Fruit fly (Drosophila melanogaster) whole organism, embryonic: ENCODE data around the gene CG45546.

ENCODE experiments used
- Atf-2 ChIP-seq: fragments of 200-800 bp; sonication (Bioruptor generic); optimal IDR thresholded peaks from 2 replicates; lab custom pipeline; 2016; ENCODE audit warnings: missing biosample characterization, missing genetic modification characterization
- B-H2 ChIP-seq: fragments of 200-800 bp; sonication (Bioruptor generic); optimal IDR thresholded peaks from 2 replicates; lab custom pipeline; 2018; ENCODE audit warnings: missing biosample characterization, mild to moderate bottlenecking, missing genetic modification characterization
- Bdp1 ChIP-seq: fragments of 200-800 bp; sonication (Bioruptor generic); optimal IDR thresholded peaks from 3 replicates; lab custom pipeline; 2016; ENCODE audit warnings: missing biosample characterization, missing genetic modification characterization
- CG11456 ChIP-seq: fragments of 200-800 bp; sonication (Bioruptor generic); IDR thresholded peaks from 3 replicates; pipeline ENCODE4 v1.3.6; 2022; ENCODE audit warnings: missing biosample characterization, missing genetic modification characterization
- CG11560 ChIP-seq: fragments of 200-800 bp; sonication (Bioruptor generic); IDR thresholded peaks from 3 replicates; pipeline ENCODE4 v1.3.6; 2022; ENCODE audit warnings: missing biosample characterization, missing genetic modification characterization
- CG11695 ChIP-seq: fragments of 200-800 bp; sonication (Bioruptor generic); IDR thresholded peaks from 3 replicates; pipeline ENCODE4 v1.3.6; 2022; ENCODE audit warnings: missing biosample characterization, missing genetic modification characterization
- CG12155 ChIP-seq: fragments of 200-800 bp; sonication (Bioruptor generic); optimal IDR thresholded peaks from 3 replicates; lab custom pipeline; 2016; ENCODE audit warnings: missing biosample characterization, missing genetic modification characterization
- CG12219 ChIP-seq: fragments of 200-800 bp; sonication (Bioruptor generic); optimal IDR thresholded peaks from 3 replicates; lab custom pipeline; 2018; ENCODE audit warnings: missing biosample characterization, mild to moderate bottlenecking, missing genetic modification characterization
- CG12769 ChIP-seq: fragments of 200-800 bp; sonication (Bioruptor generic); optimal IDR thresholded peaks from 2 replicates; lab custom pipeline; 2019; ENCODE audit warnings: missing biosample characterization, mild to moderate bottlenecking, missing genetic modification characterization, moderate library complexity
- CG1602 ChIP-seq: fragments of 200-800 bp; sonication (Bioruptor generic); optimal IDR thresholded peaks from 3 replicates; lab custom pipeline; 2016; ENCODE audit warnings: missing biosample characterization, missing genetic modification characterization
- CG17612 ChIP-seq: fragments of 200-800 bp; sonication (Bioruptor generic); IDR thresholded peaks from 2 replicates; pipeline ENCODE4 v1.3.6; 2022; ENCODE audit warnings: missing biosample characterization, missing genetic modification characterization
- CG1792 ChIP-seq: fragments of 200-800 bp; sonication (Bioruptor generic); optimal IDR thresholded peaks from 2 replicates; lab custom pipeline; 2016; ENCODE audit warnings: missing biosample characterization, missing genetic modification characterization
- CG18262 ChIP-seq: fragments of 200-800 bp; optimal IDR thresholded peaks from 3 replicates; lab custom pipeline; 2019; ENCODE audit warnings: missing biosample characterization, mild to moderate bottlenecking, missing genetic modification characterization, moderate library complexity
- CG2199 ChIP-seq: fragments of 200-800 bp; sonication (Bioruptor generic); IDR thresholded peaks from 3 replicates; pipeline ENCODE4 v1.3.6; 2022; ENCODE audit warnings: missing biosample characterization, missing genetic modification characterization
- CG4730 ChIP-seq: fragments of 200-800 bp; sonication (Bioruptor generic); IDR thresholded peaks from 2 replicates; pipeline ENCODE4 v1.3.6; 2022; ENCODE audit warnings: missing biosample characterization, missing genetic modification characterization
- CG5245 ChIP-seq: fragments of 200-800 bp; sonication (Bioruptor generic); optimal IDR thresholded peaks from 3 replicates; lab custom pipeline; 2016; ENCODE audit warnings: missing biosample characterization, missing genetic modification characterization
- CG6272 ChIP-seq: fragments of 200-800 bp; sonication (Bioruptor generic); IDR thresholded peaks from 2 replicates; pipeline ENCODE4 v1.3.6; 2022; ENCODE audit warnings: missing biosample characterization, missing genetic modification characterization
- CG7271 ChIP-seq: fragments of 200-800 bp; sonication (Bioruptor generic); optimal IDR thresholded peaks from 2 replicates; lab custom pipeline; 2018; ENCODE audit warnings: missing biosample characterization, mild to moderate bottlenecking, missing genetic modification characterization, moderate library complexity
- CG7357 ChIP-seq: fragments of 200-800 bp; sonication (Bioruptor generic); IDR thresholded peaks from 3 replicates; pipeline ENCODE4 v1.3.6; 2022; ENCODE audit warnings: missing biosample characterization, missing genetic modification characterization
- CG7745 ChIP-seq: fragments of 200-800 bp; sonication (Bioruptor generic); optimal IDR thresholded peaks from 2 replicates; lab custom pipeline; 2018; ENCODE audit warnings: missing biosample characterization, mild to moderate bottlenecking, missing genetic modification characterization, moderate library complexity
- CG9932 ChIP-seq: fragments of 200-800 bp; sonication (Bioruptor generic); IDR thresholded peaks from 2 replicates; pipeline ENCODE4 v1.3.6; 2022; ENCODE audit warnings: missing biosample characterization, missing genetic modification characterization
- CTCF ChIP-seq: fragments of 200-800 bp; sonication (Bioruptor generic); optimal IDR thresholded peaks from 2 replicates; lab custom pipeline; 2017; ENCODE audit warnings: missing biosample characterization, mild to moderate bottlenecking, missing genetic modification characterization, moderate library complexity
- Dip2 ChIP-seq: fragments of 200-800 bp; sonication (Bioruptor generic); IDR thresholded peaks from 2 replicates; pipeline ENCODE4 v1.3.6; 2022; ENCODE audit warnings: missing biosample characterization, missing genetic modification characterization
- E2f1 ChIP-seq: fragments of 200-800 bp; sonication (Bioruptor generic); IDR thresholded peaks from 2 replicates; pipeline ENCODE4 v1.3.6; 2022; ENCODE audit warnings: missing biosample characterization, missing genetic modification characterization
- Fer3 ChIP-seq: fragments of 200-800 bp; sonication (Bioruptor generic); optimal IDR thresholded peaks from 2 replicates; lab custom pipeline; 2018; ENCODE audit warnings: missing biosample characterization, mild to moderate bottlenecking, missing genetic modification characterization, moderate library complexity
- HLHmδ ChIP-seq: fragments of 200-800 bp; sonication (Bioruptor generic); optimal IDR thresholded peaks from 2 replicates; lab custom pipeline; 2018; ENCODE audit warnings: missing biosample characterization, mild to moderate bottlenecking, missing genetic modification characterization, moderate library complexity
- HmgZ ChIP-seq: fragments of 200-800 bp; sonication (Bioruptor generic); optimal IDR thresholded peaks from 2 replicates; lab custom pipeline; 2018; ENCODE audit warnings: missing biosample characterization, mild to moderate bottlenecking, missing genetic modification characterization
- Lhr ChIP-seq: fragments of 200-800 bp; sonication (Bioruptor generic); optimal IDR thresholded peaks from 3 replicates; lab custom pipeline; 2017; ENCODE audit warnings: mild to moderate bottlenecking, missing biosample characterization, missing genetic modification reagents, missing genetic modification characterization
- Mad ChIP-seq: fragments of 200-800 bp; sonication (Bioruptor generic); optimal IDR thresholded peaks from 2 replicates; lab custom pipeline; 2016; ENCODE audit warnings: missing biosample characterization, missing genetic modification characterization
- NC2β ChIP-seq: fragments of 200-800 bp; sonication (Bioruptor generic); optimal IDR thresholded peaks from 2 replicates; lab custom pipeline; 2016; ENCODE audit warnings: missing biosample characterization, missing genetic modification characterization
- Ptx1 ChIP-seq: fragments of 200-800 bp; sonication (Bioruptor generic); IDR thresholded peaks from 2 replicates; pipeline ENCODE4 v1.3.6; 2022; ENCODE audit warnings: missing biosample characterization, missing genetic modification characterization
- Ravus ChIP-seq: fragments of 200-800 bp; sonication (Bioruptor generic); IDR thresholded peaks from 2 replicates; pipeline ENCODE4 v1.3.6; 2022; ENCODE audit warnings: missing biosample characterization, missing genetic modification characterization
- Sry-δ ChIP-seq: fragments of 200-800 bp; sonication (Bioruptor generic); optimal IDR thresholded peaks from 2 replicates; lab custom pipeline; 2016; ENCODE audit warnings: missing biosample characterization, missing genetic modification characterization
- al ChIP-seq: fragments of 200-800 bp; sonication (Bioruptor generic); IDR thresholded peaks from 2 replicates; pipeline ENCODE4 v1.3.6; 2022; ENCODE audit warnings: missing biosample characterization, missing genetic modification characterization
- ap ChIP-seq: fragments of 200-800 bp; sonication (Bioruptor generic); IDR thresholded peaks from 2 replicates; pipeline ENCODE4 v1.3.6; 2022; ENCODE audit warnings: missing biosample characterization, missing genetic modification characterization
- ase ChIP-seq: fragments of 200-800 bp; sonication (Bioruptor generic); IDR thresholded peaks from 3 replicates; pipeline ENCODE4 v1.3.6; 2022; ENCODE audit warnings: missing biosample characterization, missing genetic modification characterization
- bowl ChIP-seq: fragments of 200-800 bp; sonication (Bioruptor generic); IDR thresholded peaks from 2 replicates; pipeline ENCODE4 v1.3.6; 2022; ENCODE audit warnings: missing biosample characterization, missing genetic modification characterization
- croc ChIP-seq: fragments of 200-800 bp; sonication (Bioruptor generic); conservative IDR thresholded peaks from 3 replicates; pipeline ENCODE4 v1.3.6; 2022; ENCODE audit warnings: missing biosample characterization, missing genetic modification characterization
- dm ChIP-seq: fragments of 200-800 bp; sonication (Bioruptor generic); optimal IDR thresholded peaks from 3 replicates; lab custom pipeline; 2016; ENCODE audit warnings: missing biosample characterization, missing genetic modification characterization
- dpn ChIP-seq, 2 experiments: fragments of 200-800 bp; sonication (Bioruptor generic); optimal IDR thresholded peaks; 3 replicates each; lab custom pipeline; 2016; ENCODE audit warnings: missing biosample characterization in 2 of 2, missing genetic modification characterization in 2 of 2
- exex ChIP-seq: fragments of 200-800 bp; sonication (Bioruptor generic); optimal IDR thresholded peaks from 4 replicates; lab custom pipeline; 2018; ENCODE audit warnings: missing biosample characterization, mild to moderate bottlenecking, missing genetic modification characterization, moderate library complexity
- eyg ChIP-seq: fragments of 200-800 bp; sonication (Bioruptor generic); optimal IDR thresholded peaks from 3 replicates; lab custom pipeline; 2016; ENCODE audit warnings: missing biosample characterization, missing genetic modification characterization
- ind ChIP-seq: fragments of 200-800 bp; sonication (Bioruptor generic); optimal IDR thresholded peaks from 3 replicates; lab custom pipeline; 2016; ENCODE audit warnings: missing biosample characterization, missing genetic modification characterization
- jigr1 ChIP-seq: fragments of 200-800 bp; sonication (Bioruptor generic); IDR thresholded peaks from 3 replicates; pipeline ENCODE4 v1.3.6; 2022; ENCODE audit warnings: missing biosample characterization, missing genetic modification characterization
- klu ChIP-seq: fragments of 200-800 bp; sonication (Bioruptor generic); IDR thresholded peaks from 2 replicates; pipeline ENCODE4 v1.3.6; 2022; ENCODE audit warnings: missing biosample characterization, missing genetic modification characterization
- lab ChIP-seq: fragments of 200-800 bp; sonication (Bioruptor generic); optimal IDR thresholded peaks from 3 replicates; lab custom pipeline; 2017; ENCODE audit warnings: missing biosample characterization, missing genetic modification characterization, mild to moderate bottlenecking, moderate library complexity, missing genetic modification reagents
- lmd ChIP-seq: fragments of 200-800 bp; sonication (Bioruptor generic); IDR thresholded peaks from 2 replicates; pipeline ENCODE4 v1.3.6; 2022; ENCODE audit warnings: missing biosample characterization, missing genetic modification characterization
- odd ChIP-seq: fragments of 200-800 bp; sonication (Bioruptor generic); optimal IDR thresholded peaks from 2 replicates; lab custom pipeline; 2017; ENCODE audit warnings: missing biosample characterization, mild to moderate bottlenecking, missing genetic modification characterization
- otp ChIP-seq: fragments of 200-800 bp; sonication (Bioruptor generic); IDR thresholded peaks from 3 replicates; pipeline ENCODE4, ENCODE4 v1.3.6; 2022; ENCODE audit warnings: missing biosample characterization, missing genetic modification characterization
- sens ChIP-seq: fragments of 200-800 bp; sonication (Bioruptor generic); peaks from one replicate; lab custom pipeline; 2016; ENCODE audit warnings: missing biosample characterization, missing genetic modification characterization
- sr ChIP-seq: fragments of 200-800 bp; sonication (Bioruptor generic); IDR thresholded peaks from 3 replicates; pipeline ENCODE4 v1.3.6; 2022; ENCODE audit warnings: missing biosample characterization, missing genetic modification characterization

CG45546 gene

DNA sequence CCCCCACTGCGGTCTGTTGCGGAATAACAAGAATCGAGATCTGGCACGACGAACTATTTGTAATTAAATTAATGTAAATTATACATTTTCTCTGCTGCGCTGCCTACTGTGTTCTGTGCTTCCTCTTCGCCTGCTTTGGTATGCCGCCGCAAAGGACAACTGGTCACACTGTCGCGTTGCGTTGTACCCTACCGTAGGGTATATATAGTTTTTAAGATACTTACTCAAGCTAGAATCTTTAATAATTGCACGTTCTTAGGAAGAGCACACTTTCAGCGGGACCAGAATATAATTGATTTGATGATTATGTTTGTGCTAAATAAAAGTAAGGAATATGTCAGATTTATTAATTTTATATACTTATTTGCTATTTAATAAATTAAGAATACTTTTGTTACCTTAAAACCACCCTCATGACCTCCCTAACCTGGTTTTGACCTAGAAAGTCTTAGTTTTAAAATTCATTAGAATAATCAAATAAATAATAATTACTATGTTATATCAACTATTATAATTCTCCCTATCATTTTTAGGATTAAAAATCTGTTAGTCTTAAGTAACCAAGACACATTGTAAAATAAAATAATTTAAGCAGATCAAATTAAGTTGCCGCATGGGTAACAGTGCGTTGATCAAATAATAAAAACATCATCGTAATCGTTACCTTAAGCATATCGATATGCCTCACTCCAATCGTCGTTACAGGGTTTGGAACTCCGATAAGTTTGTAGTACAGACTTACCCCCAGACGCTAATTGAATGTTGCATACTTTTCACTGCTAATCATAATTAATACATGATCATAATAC is 49.5 kb upstream of the CG45546 start, which contains the start of gene Cnx99A (continued):
- peak; percentile 56; the same call in 2 of the 3 replicates for TF ChIP-seq CG2199 (GFP tag; lab: Robert Waterston, UW)
- peak; percentile 83; the same call in 2 of the 3 replicates for TF ChIP-seq ase (GFP tag; lab: Robert Waterston, UW)
- TF ChIP-seq HLHmδ (GFP tag; lab: Kevin White, UChicago): peak; percentile 48
- TF ChIP-seq dm (GFP tag; lab: Kevin White, UChicago): peak; percentile 38
- peak; percentile 45 for TF ChIP-seq odd (GFP tag; lab: Kevin White, UChicago)
- peak; percentile 71 for TF ChIP-seq CG6272 (GFP tag; lab: Robert Waterston, UW)
- TF ChIP-seq Bdp1 (GFP tag; lab: Kevin White, UChicago): peak; percentile 10
- peak; percentile 80 for TF ChIP-seq CG18262
- peak; percentile 88 for TF ChIP-seq lmd (GFP tag; lab: Robert Waterston, UW)
- TF ChIP-seq Atf-2: peak; percentile 36
- TF ChIP-seq exex (tag; lab: Kevin White, UChicago): peak; percentile 48
- peak; percentile 52 for TF ChIP-seq CTCF (GFP tag; lab: Kevin White, UChicago)
- TF ChIP-seq jigr1 (GFP tag; lab: Robert Waterston, UW): peak; percentile 27; the same call in 1 of the 3 replicates
- TF ChIP-seq lab (GFP tag; lab: Kevin White, UChicago): peak; percentile 83
- peak; percentile 82 for TF ChIP-seq ind (GFP tag; lab: Kevin White, UChicago)
- peak; percentile 71 for TF ChIP-seq E2f1 (GFP tag; lab: Robert Waterston, UW)
- peak; percentile 62; the same call in 1 of the 2 replicates for TF ChIP-seq CG4730 (GFP tag; lab: Robert Waterston, UW)
- TF ChIP-seq CG7745 (tag; lab: Kevin White, UChicago): peak; percentile 82
- peak; percentile 93 for TF ChIP-seq CG9932 (GFP tag; lab: Robert Waterston, UW)
- TF ChIP-seq Ptx1 (GFP tag; lab: Robert Waterston, UW): peak; percentile 85
- TF ChIP-seq otp (GFP tag; lab: Robert Waterston, UW): peak; percentile 85
- peak; percentile 31 for TF ChIP-seq CG1792 (GFP tag; lab: Kevin White, UChicago)
- TF ChIP-seq CG7271 (tag; lab: Kevin White, UChicago): peak; percentile 34
- TF ChIP-seq eyg (GFP tag; lab: Kevin White, UChicago): peak; percentile 41
- TF ChIP-seq HmgZ (tag; lab: Kevin White, UChicago): peak; percentile 40
- TF ChIP-seq Dip2 (GFP tag; lab: Robert Waterston, UW): 0 out of 2 replicates have a peak, but pooled peaks have one; percentile 8
- TF ChIP-seq Mad: peak; percentile 73
- TF ChIP-seq CG1602 (GFP tag; lab: Kevin White, UChicago): peak; percentile 71
- peak; percentile 75; the same call in 2 of the 3 replicates for TF ChIP-seq sr (GFP tag; lab: Robert Waterston, UW)
- TF ChIP-seq dpn (GFP tag; optimal IDR thresholded peaks at IDR 0.05; lab: Kevin White, UChicago): peak; percentile 55 to 79
- TF ChIP-seq Fer3 (tag; lab: Kevin White, UChicago): peak; percentile 85
- peak; percentile 67 for TF ChIP-seq CG5245 (GFP tag; lab: Kevin White, UChicago)
- peak; percentile 51 for TF ChIP-seq B-H2
- peak; percentile 48 for TF ChIP-seq klu (GFP tag; lab: Robert Waterston, UW)
- TF ChIP-seq sens (GFP tag; lab: Kevin White, UChicago): peak; percentile 95
- peak; percentile 48; the same call in 1 of the 3 replicates for TF ChIP-seq CG11560 (tag; lab: Robert Waterston, UW)
- peak; percentile 71 for TF ChIP-seq ap (GFP tag; lab: Robert Waterston, UW)
- TF ChIP-seq al: peak; percentile 86
- TF ChIP-seq CG12219 (GFP tag; lab: Kevin White, UChicago): peak; percentile 60
- peak; percentile 44 for TF ChIP-seq CG12769
- TF ChIP-seq Lhr (GFP tag; lab: Kevin White, UChicago): peak; percentile 56
- peak; percentile 94 for TF ChIP-seq CG11456 (GFP tag; lab: Robert Waterston, UW)
- peak; percentile 65; the same call in 1 of the 2 replicates for TF ChIP-seq bowl
- peak; percentile 78 for TF ChIP-seq CG12155
- TF ChIP-seq NC2β (GFP tag; lab: Kevin White, UChicago): peak; percentile 41
- TF ChIP-seq CG17612 (GFP tag; lab: Robert Waterston, UW): peak; percentile 64
- peak; percentile 32; the same call in 1 of the 2 replicates for TF ChIP-seq Ravus
- TF ChIP-seq CG7357 (GFP tag; lab: Robert Waterston, UW): peak; percentile 65; the same call in 2 of the 3 replicates
- TF ChIP-seq Sry-δ (GFP tag; lab: Kevin White, UChicago): peak; percentile 15
- peak; percentile 65; the same call in 2 of the 3 replicates for TF ChIP-seq CG11695
- TF ChIP-seq croc (GFP tag; lab: Robert Waterston, UW): peak; percentile 61
